Worm (Caenorhabditis elegans) whole organism, L3 larva: Measurements from ENCODE around the gene sec-24.1.

ENCODE experiments used
- R02D3.7 ChIP-seq: fragments of 150-350 bp; optimal IDR thresholded peaks from 2 replicates; lab custom pipeline; 2014; ENCODE audit warnings: missing biosample characterization, missing genetic modification characterization
- ZK546.5 ChIP-seq: sonication (generic microtip); optimal IDR thresholded peaks from 2 replicates; lab custom pipeline; 2017; ENCODE audit warnings: missing biosample characterization, missing genetic modification characterization
- aly-2 ChIP-seq: fragments of 150-350 bp; optimal IDR thresholded peaks from 2 replicates; lab custom pipeline; 2014; ENCODE audit warnings: missing biosample characterization, missing genetic modification characterization
- ama-1 ChIP-seq: fragments of 150-350 bp; optimal IDR thresholded peaks from 2 replicates; lab custom pipeline; 2018
- ceh-28 ChIP-seq: fragments of 150-350 bp; optimal IDR thresholded peaks from 2 replicates; lab custom pipeline; 2014; ENCODE audit warnings: missing biosample characterization, missing genetic modification reagents, missing genetic modification characterization
- ceh-82 ChIP-seq: fragments of 150-350 bp; optimal IDR thresholded peaks from 2 replicates; lab custom pipeline; 2014; ENCODE audit warnings: missing biosample characterization, missing genetic modification characterization
- ceh-9 ChIP-seq: sonication (generic microtip); optimal IDR thresholded peaks from 2 replicates; lab custom pipeline; 2018; ENCODE audit warnings: missing biosample characterization, missing genetic modification characterization
- daf-12 ChIP-seq: fragments of 150-350 bp; optimal IDR thresholded peaks from 2 replicates; lab custom pipeline; 2014; ENCODE audit warnings: missing biosample characterization, missing genetic modification reagents, missing genetic modification characterization
- egl-27 ChIP-seq: sonication (generic microtip); optimal IDR thresholded peaks from 4 replicates; lab custom pipeline; 2017; ENCODE audit warnings: missing biosample characterization, missing genetic modification reagents, missing genetic modification characterization
- egl-5 ChIP-seq: fragments of 150-350 bp; optimal IDR thresholded peaks from 2 replicates; lab custom pipeline; 2017; ENCODE audit warnings: missing biosample characterization, missing genetic modification reagents, missing genetic modification characterization, inconsistent platforms
- elt-1 ChIP-seq: fragments of 150-350 bp; optimal IDR thresholded peaks from 2 replicates; lab custom pipeline; 2014; ENCODE audit warnings: missing biosample characterization, missing genetic modification characterization
- elt-2 ChIP-seq: sonication (generic microtip); optimal IDR thresholded peaks from 2 replicates; lab custom pipeline; 2016; ENCODE audit warnings: missing genetic modification reagents, mild to moderate bottlenecking, missing genetic modification characterization, missing compliant biosample characterization
- elt-3 ChIP-seq, 3 experiments: fragments of 150-350 bp in 1 of 3; sonication (generic microtip) in 2 of 3; optimal IDR thresholded peaks; 2 replicates in 2 of 3; 4 replicates in 1 of 3; lab custom pipeline; 2014 to 2017; ENCODE audit warnings: missing biosample characterization in 3 of 3, missing genetic modification characterization in 3 of 3
- eor-1 ChIP-seq, 2 experiments: fragments of 150-350 bp; optimal IDR thresholded peaks; 2 replicates each; lab custom pipeline; 2014 to 2018; ENCODE audit warnings: missing biosample characterization in 2 of 2, missing genetic modification characterization in 2 of 2
- fkh-10 ChIP-seq: sonication (generic microtip); optimal IDR thresholded peaks from 2 replicates; lab custom pipeline; 2017; ENCODE audit warnings: missing biosample characterization, missing genetic modification reagents, missing genetic modification characterization
- fkh-2 ChIP-seq: fragments of 150-350 bp; optimal IDR thresholded peaks from 2 replicates; lab custom pipeline; 2014; ENCODE audit warnings: missing biosample characterization, missing genetic modification reagents, missing genetic modification characterization
- fos-1 ChIP-seq: fragments of 150-350 bp; optimal IDR thresholded peaks from 2 replicates; lab custom pipeline; 2014; ENCODE audit warnings: missing biosample characterization, missing genetic modification characterization
- jun-1 ChIP-seq: fragments of 150-350 bp; optimal IDR thresholded peaks from 2 replicates; lab custom pipeline; 2014; ENCODE audit warnings: missing biosample characterization, missing genetic modification reagents, missing genetic modification characterization
- lin-15B ChIP-seq: fragments of 150-350 bp; optimal IDR thresholded peaks from 2 replicates; lab custom pipeline; 2014; ENCODE audit warnings: missing biosample characterization, missing genetic modification characterization
- lin-39 ChIP-seq: fragments of 150-350 bp; optimal IDR thresholded peaks from 2 replicates; lab custom pipeline; 2018; ENCODE audit warnings: missing biosample characterization, missing genetic modification reagents, missing genetic modification characterization
- lsy-12 ChIP-seq: sonication (generic microtip); optimal IDR thresholded peaks from 2 replicates; lab custom pipeline; 2016; ENCODE audit warnings: mild to moderate bottlenecking, missing genetic modification characterization, missing compliant biosample characterization
- mdl-1 ChIP-seq: fragments of 150-350 bp; optimal IDR thresholded peaks from 2 replicates; lab custom pipeline; 2014; ENCODE audit warnings: missing biosample characterization, missing genetic modification characterization
- mml-1 ChIP-seq: fragments of 150-350 bp; sonication (generic microtip); optimal IDR thresholded peaks from 3 replicates; lab custom pipeline; 2014; ENCODE audit warnings: missing biosample characterization, missing genetic modification characterization
- nfya-1 ChIP-seq: sonication (generic microtip); optimal IDR thresholded peaks from 2 replicates; lab custom pipeline; 2017; ENCODE audit warnings: missing genetic modification characterization, mild to moderate bottlenecking, missing compliant biosample characterization, antibody characterized with exemption, moderate library complexity; ENCODE audit not compliant: insufficient read depth
- nhr-11 ChIP-seq: fragments of 150-350 bp; optimal IDR thresholded peaks from 2 replicates; lab custom pipeline; 2014; ENCODE audit warnings: missing biosample characterization, missing genetic modification characterization
- nhr-12 ChIP-seq: fragments of 150-350 bp; optimal IDR thresholded peaks from 2 replicates; lab custom pipeline; 2014; ENCODE audit warnings: missing biosample characterization, missing genetic modification characterization
- nhr-23 ChIP-seq: fragments of 150-350 bp; optimal IDR thresholded peaks from 2 replicates; lab custom pipeline; 2014; ENCODE audit warnings: missing biosample characterization, missing genetic modification reagents, missing genetic modification characterization
- nhr-237 ChIP-seq: fragments of 150-350 bp; optimal IDR thresholded peaks from 2 replicates; lab custom pipeline; 2014; ENCODE audit warnings: missing biosample characterization, missing genetic modification characterization
- nhr-25 ChIP-seq: sonication (generic microtip); optimal IDR thresholded peaks from 2 replicates; lab custom pipeline; 2017; ENCODE audit warnings: missing biosample characterization, missing genetic modification characterization
- nhr-28 ChIP-seq: fragments of 150-350 bp; optimal IDR thresholded peaks from 2 replicates; lab custom pipeline; 2014; ENCODE audit warnings: missing biosample characterization, missing genetic modification characterization
- nhr-43 ChIP-seq: sonication (generic microtip); optimal IDR thresholded peaks from 2 replicates; lab custom pipeline; 2016; ENCODE audit warnings: mild to moderate bottlenecking, missing genetic modification characterization, missing compliant biosample characterization; ENCODE audit not compliant: poor library complexity, severe bottlenecking
- nhr-67 ChIP-seq: fragments of 150-350 bp; optimal IDR thresholded peaks from 2 replicates; lab custom pipeline; 2014; ENCODE audit warnings: missing biosample characterization, missing genetic modification characterization
- nhr-77 ChIP-seq: fragments of 150-350 bp; optimal IDR thresholded peaks from 2 replicates; lab custom pipeline; 2014; ENCODE audit warnings: missing biosample characterization, missing genetic modification characterization
- pha-4 ChIP-seq: fragments of 150-350 bp; optimal IDR thresholded peaks from 2 replicates; lab custom pipeline; 2014; ENCODE audit warnings: missing biosample characterization, missing genetic modification reagents, missing genetic modification characterization
- pqm-1 ChIP-seq: fragments of 150-350 bp; optimal IDR thresholded peaks from 2 replicates; lab custom pipeline; 2017; ENCODE audit warnings: missing biosample characterization, missing genetic modification characterization, inconsistent platforms
- sea-2 ChIP-seq: fragments of 150-350 bp; sonication (generic microtip); optimal IDR thresholded peaks from 4 replicates; lab custom pipeline; 2014; ENCODE audit warnings: missing biosample characterization, missing genetic modification reagents, missing genetic modification characterization
- skn-1 ChIP-seq: fragments of 150-350 bp; optimal IDR thresholded peaks from 2 replicates; lab custom pipeline; 2014; ENCODE audit warnings: missing biosample characterization, missing genetic modification characterization
- snpc-4 ChIP-seq: fragments of 150-350 bp; optimal IDR thresholded peaks from 2 replicates; lab custom pipeline; 2014; ENCODE audit warnings: missing biosample characterization, missing genetic modification characterization
- tbx-2 ChIP-seq: sonication (generic microtip); optimal IDR thresholded peaks from 2 replicates; lab custom pipeline; 2016; ENCODE audit warnings: mild to moderate bottlenecking, missing genetic modification characterization, missing compliant biosample characterization
- unc-39 ChIP-seq: sonication (generic microtip); optimal IDR thresholded peaks from 4 replicates; lab custom pipeline; 2017; ENCODE audit warnings: missing biosample characterization, missing genetic modification characterization
- unc-62 ChIP-seq: fragments of 150-350 bp; sonication (generic microtip); optimal IDR thresholded peaks from 4 replicates; lab custom pipeline; 2014; ENCODE audit warnings: missing biosample characterization, missing genetic modification reagents, missing genetic modification characterization
- zag-1 ChIP-seq: fragments of 150-350 bp; optimal IDR thresholded peaks from 2 replicates; lab custom pipeline; 2014; ENCODE audit warnings: missing biosample characterization, missing genetic modification characterization
- ztf-11 ChIP-seq: fragments of 150-350 bp; optimal IDR thresholded peaks from 2 replicates; lab custom pipeline; 2014; ENCODE audit warnings: missing biosample characterization, missing genetic modification characterization
- ztf-4 ChIP-seq: fragments of 150-350 bp; optimal IDR thresholded peaks from 2 replicates; lab custom pipeline; 2014; ENCODE audit warnings: missing biosample characterization, missing genetic modification characterization

Gene sec-24.1

DNA sequence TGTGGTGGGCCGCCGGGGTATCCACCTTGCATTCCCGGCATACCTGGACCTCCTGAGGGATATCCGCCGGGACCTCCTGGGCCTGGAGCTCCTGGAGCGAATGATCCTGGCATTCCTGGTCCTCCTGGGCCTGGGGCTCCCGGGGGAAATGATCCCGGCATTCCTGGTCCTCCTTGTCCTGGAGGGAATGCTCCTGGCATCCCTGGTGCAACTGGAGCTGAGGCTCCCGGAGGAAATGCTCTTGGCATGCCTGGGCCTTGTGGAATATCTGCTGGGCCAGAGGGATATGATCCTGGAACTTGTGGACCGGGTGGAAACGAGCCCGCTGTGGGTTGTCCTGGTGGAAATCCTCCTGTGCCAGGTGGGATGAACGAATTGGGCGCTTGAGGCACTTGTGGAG lies 972 bp downstream of the sec-24.1 start:
- no peak for TF ChIP-seq mdl-1
- no peak for TF ChIP-seq mml-1 (tag; lab: Kevin White, UChicago)
- TF ChIP-seq nhr-67 (tag; lab: Kevin White, UChicago), result no peak
- TF ChIP-seq skn-1 (tag; lab: Kevin White, UChicago), result no peak
- no peak for TF ChIP-seq aly-2
- TF ChIP-seq nhr-237 (tag; lab: Kevin White, UChicago), result no peak
- no peak for TF ChIP-seq pha-4 (tag; lab: Kevin White, UChicago)
- TF ChIP-seq ceh-9, result no peak

DNA sequence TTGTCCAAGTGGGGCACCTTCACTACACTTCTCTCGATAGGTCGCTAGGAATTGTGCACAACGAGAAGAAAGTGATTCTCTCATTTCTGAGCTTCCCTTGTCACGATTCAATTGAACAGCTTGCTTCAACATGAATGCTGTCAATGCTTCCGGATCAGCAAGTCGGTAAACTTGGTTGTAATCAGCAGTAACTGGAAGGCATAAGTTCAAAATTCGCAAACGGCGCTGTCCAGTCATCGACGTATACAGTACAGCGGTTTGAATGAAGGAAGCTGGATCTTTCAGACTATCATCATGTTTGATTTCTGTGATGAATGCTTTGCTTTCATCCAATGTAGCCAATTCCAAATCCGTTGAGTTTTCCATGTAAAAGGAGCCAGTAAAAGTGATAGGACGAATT lies 2.9 kb downstream of the sec-24.1 start:
- no peak for TF ChIP-seq nhr-67 (tag; lab: Kevin White, UChicago)
- TF ChIP-seq nhr-11 (tag; lab: Kevin White, UChicago), result no peak
- TF ChIP-seq aly-2, result no peak
- TF ChIP-seq nhr-23 (tag; lab: Kevin White, UChicago), result no peak
- TF ChIP-seq daf-12, result no peak
- TF ChIP-seq R02D3.7 (tag; lab: Kevin White, UChicago), result no peak
- no peak for TF ChIP-seq elt-3 (tag; optimal IDR thresholded peaks at IDR 0.05; lab: Kevin White, UChicago)
- TF ChIP-seq fkh-2 (tag; lab: Kevin White, UChicago), result no peak
- TF ChIP-seq tbx-2, result no peak
- no peak for TF ChIP-seq pqm-1
- TF ChIP-seq, all 47 proteins: peak for 0

- TF ChIP-seq egl-27 (tag; lab: Kevin White, UChicago), result no peak
- TF ChIP-seq aly-2, result peak; percentile 79
- TF ChIP-seq, all 47 proteins: peak for 1
These were observed 4.3 kb downstream of the sec-24.1 start, which contains the start of gene F12F6.7 for ce11 chrIV:11561677-11562076. Gene F12F6.7, minus strand, starts transcription at chrIV:11561833.

DNA sequence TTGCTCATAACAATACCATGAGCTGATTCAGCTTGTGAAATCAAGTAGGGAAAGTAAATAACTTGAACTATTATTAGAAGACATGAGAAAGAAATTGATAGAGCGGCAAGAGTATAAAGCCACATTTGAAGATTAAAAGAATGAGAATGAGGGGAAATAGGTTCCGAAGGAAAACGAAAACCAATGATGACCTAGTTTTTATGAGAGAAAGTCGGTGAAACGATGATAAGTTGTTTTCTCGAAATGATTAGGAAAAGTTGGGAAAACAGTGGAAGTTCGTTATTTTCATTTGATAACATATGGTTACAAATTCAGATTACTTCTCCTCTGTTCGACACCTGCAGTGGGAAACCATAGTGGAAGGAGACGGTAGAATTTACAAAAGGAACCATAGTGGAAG lies 14.2 kb downstream of the sec-24.1 start, which contains the start of gene col-128:
col-128 (minus strand) TSS at position 148 of the 400 bp plus-strand sequence.
- TF ChIP-seq pha-4 (tag; lab: Kevin White, UChicago), result no peak
- TF ChIP-seq nhr-23 (tag; lab: Kevin White, UChicago), result peak; percentile 42

ce11 chrIV:11549694-11550093 lies 16.3 kb downstream of the sec-24.1 start:
- TF ChIP-seq R02D3.7 (tag; lab: Kevin White, UChicago) (peak; percentile 10), ama-1 (lab: Kevin White, UChicago) (peak; percentile 51), ceh-9 (no peak), jun-1 (tag; lab: Kevin White, UChicago) (peak; percentile 75), elt-3 (tag; optimal IDR thresholded peaks at IDR 0.05; lab: Kevin White, UChicago) (no peak), nhr-28 (no peak), egl-27 (tag; lab: Kevin White, UChicago) (peak; percentile 16), unc-39 (tag; lab: Kevin White, UChicago) (no peak), nhr-25 (tag; lab: Kevin White, UChicago) (peak; percentile 49), nhr-12 (no peak), fkh-2 (tag; lab: Kevin White, UChicago) (no peak), snpc-4 (peak; percentile 9), mml-1 (tag; lab: Kevin White, UChicago) (no peak), zag-1 (no peak), skn-1 (tag; lab: Kevin White, UChicago) (peak; percentile 36), egl-5 (tag; lab: Kevin White, UChicago) (peak; percentile 39), nhr-237 (tag; lab: Kevin White, UChicago) (no peak), nhr-23 (tag; lab: Kevin White, UChicago) (peak; percentile 73), elt-2 (peak; percentile 39), ZK546.5 (no peak), nhr-11 (tag; lab: Kevin White, UChicago) (no peak), pqm-1 (peak; percentile 24), nhr-67 (tag; lab: Kevin White, UChicago) (no peak), ceh-82 (tag; lab: Kevin White, UChicago) (peak; percentile 66), ztf-11 (tag; lab: Kevin White, UChicago) (no peak), fkh-10 (GFP tag; lab: Kevin White, UChicago) (no peak), tbx-2 (peak; percentile 36), nfya-1 (peak; percentile 76), sea-2 (GFP tag; lab: Kevin White, UChicago) (no peak), eor-1 (tag; optimal IDR thresholded peaks at IDR 0.05; lab: Kevin White, UChicago) (no peak), pha-4 (tag; lab: Kevin White, UChicago) (no peak), nhr-43 (tag; lab: Kevin White, UChicago) (peak; percentile 79), lin-39 (tag; lab: Kevin White, UChicago) (peak; percentile 72), nhr-77 (tag; lab: Kevin White, UChicago) (peak; percentile 0), unc-62 (GFP tag; lab: Kevin White, UChicago) (no peak), lin-15B (tag; lab: Kevin White, UChicago) (peak; percentile 58), ztf-4 (tag; lab: Kevin White, UChicago) (no peak), ceh-28 (no peak), elt-1 (tag; lab: Kevin White, UChicago) (no peak), lsy-12 (tag; lab: Kevin White, UChicago) (peak; percentile 65), fos-1 (tag; lab: Kevin White, UChicago) (no peak)
